Worm (Caenorhabditis elegans) whole organism, L2 larva: Measurements from ENCODE around the gene ncx-7.
A peak's percentile ranks its signal among the peaks of the same experiment; 100 is the strongest.

Experiments used
- C34F6.9 ChIP-seq: fragments of 150-350 bp; optimal IDR thresholded peaks from 2 replicates; lab custom pipeline; 2014; ENCODE audit warnings: missing biosample characterization, missing genetic modification characterization
- F13H6.1 ChIP-seq: sonication (generic microtip); optimal IDR thresholded peaks from 2 replicates; lab custom pipeline; 2016; ENCODE audit warnings: missing genetic modification characterization, missing compliant biosample characterization
- Y55F3AM.14 ChIP-seq: fragments of 200-800 bp; sonication (Bioruptor generic); optimal IDR thresholded peaks from 2 replicates; lab custom pipeline; 2018; ENCODE audit warnings: mild to moderate bottlenecking, missing genetic modification characterization, missing compliant biosample characterization
- ZK546.5 ChIP-seq: sonication (generic microtip); optimal IDR thresholded peaks from 2 replicates; lab custom pipeline; 2017; ENCODE audit warnings: missing biosample characterization, missing genetic modification characterization
- alr-1 ChIP-seq: fragments of 150-350 bp; optimal IDR thresholded peaks from 2 replicates; lab custom pipeline; 2014; ENCODE audit warnings: missing biosample characterization, missing genetic modification characterization
- aly-2 ChIP-seq: fragments of 150-350 bp; optimal IDR thresholded peaks from 2 replicates; lab custom pipeline; 2014; ENCODE audit warnings: missing biosample characterization, missing genetic modification characterization
- ama-1 ChIP-seq: fragments of 150-350 bp; optimal IDR thresholded peaks from 2 replicates; lab custom pipeline; 2018; ENCODE audit warnings: inconsistent platforms
- blmp-1 ChIP-seq: sonication (generic microtip); optimal IDR thresholded peaks from 2 replicates; lab custom pipeline; 2017; ENCODE audit warnings: missing genetic modification characterization, mild to moderate bottlenecking, missing compliant biosample characterization, antibody characterized with exemption, moderate library complexity; ENCODE audit not compliant: insufficient read depth
- ceh-16 ChIP-seq: fragments of 150-350 bp; optimal IDR thresholded peaks from 2 replicates; lab custom pipeline; 2014; ENCODE audit warnings: missing biosample characterization, missing genetic modification characterization
- ceh-82 ChIP-seq: fragments of 150-350 bp; optimal IDR thresholded peaks from 2 replicates; lab custom pipeline; 2014; ENCODE audit warnings: missing biosample characterization, missing genetic modification characterization
- crh-2 ChIP-seq: sonication (generic microtip); optimal IDR thresholded peaks from 2 replicates; lab custom pipeline; 2017; ENCODE audit warnings: missing biosample characterization, missing genetic modification characterization
- egl-27 ChIP-seq: sonication (generic microtip); optimal IDR thresholded peaks from 3 replicates; lab custom pipeline; 2017; ENCODE audit warnings: missing biosample characterization, missing genetic modification reagents, missing genetic modification characterization
- elt-3 ChIP-seq: sonication (generic microtip); optimal IDR thresholded peaks from 2 replicates; lab custom pipeline; 2017; ENCODE audit warnings: missing biosample characterization, missing genetic modification characterization
- fos-1 ChIP-seq: fragments of 150-350 bp; optimal IDR thresholded peaks from 2 replicates; lab custom pipeline; 2014; ENCODE audit warnings: missing biosample characterization, missing genetic modification characterization
- gmeb-1 ChIP-seq: fragments of 150-350 bp; optimal IDR thresholded peaks from 2 replicates; lab custom pipeline; 2014; ENCODE audit warnings: missing biosample characterization, missing genetic modification characterization
- lin-13 ChIP-seq: fragments of 150-350 bp; optimal IDR thresholded peaks from 2 replicates; lab custom pipeline; 2014; ENCODE audit warnings: missing biosample characterization, missing genetic modification reagents, missing genetic modification characterization
- lin-39 ChIP-seq: fragments of 150-350 bp; optimal IDR thresholded peaks from 2 replicates; lab custom pipeline; 2014; ENCODE audit warnings: missing biosample characterization, missing genetic modification reagents, missing genetic modification characterization
- mab-5 ChIP-seq: fragments of 150-350 bp; optimal IDR thresholded peaks from 2 replicates; lab custom pipeline; 2014; ENCODE audit warnings: missing biosample characterization, missing genetic modification characterization
- mbf-1 ChIP-seq: sonication (generic microtip); optimal IDR thresholded peaks from 2 replicates; lab custom pipeline; 2017; ENCODE audit warnings: missing biosample characterization, missing genetic modification characterization
- mdl-1 ChIP-seq, 2 experiments: fragments of 150-350 bp in 1 of 2; sonication (generic microtip) in 1 of 2; optimal IDR thresholded peaks; 2 replicates each; lab custom pipeline; 2017; ENCODE audit warnings: missing biosample characterization in 2 of 2, missing genetic modification characterization in 2 of 2
- nhr-11 ChIP-seq: fragments of 150-350 bp; optimal IDR thresholded peaks from 2 replicates; lab custom pipeline; 2014; ENCODE audit warnings: missing biosample characterization, missing genetic modification characterization
- nhr-12 ChIP-seq: fragments of 150-350 bp; optimal IDR thresholded peaks from 2 replicates; lab custom pipeline; 2014; ENCODE audit warnings: missing biosample characterization, missing genetic modification characterization
- nhr-129 ChIP-seq: fragments of 150-350 bp; optimal IDR thresholded peaks from 2 replicates; lab custom pipeline; 2014; ENCODE audit warnings: missing biosample characterization, missing genetic modification characterization
- nhr-23 ChIP-seq: fragments of 150-350 bp; optimal IDR thresholded peaks from 2 replicates; lab custom pipeline; 2014; ENCODE audit warnings: missing biosample characterization, missing genetic modification reagents, missing genetic modification characterization
- nhr-237 ChIP-seq: fragments of 150-350 bp; optimal IDR thresholded peaks from 2 replicates; lab custom pipeline; 2014; ENCODE audit warnings: missing biosample characterization, missing genetic modification characterization
- nhr-25 ChIP-seq: fragments of 150-350 bp; sonication (generic microtip); optimal IDR thresholded peaks from 3 replicates; lab custom pipeline; 2014; ENCODE audit warnings: missing biosample characterization, missing genetic modification characterization
- nhr-77 ChIP-seq: fragments of 150-350 bp; optimal IDR thresholded peaks from 2 replicates; lab custom pipeline; 2014; ENCODE audit warnings: missing biosample characterization, missing genetic modification characterization
- peb-1 ChIP-seq: fragments of 150-350 bp; optimal IDR thresholded peaks from 2 replicates; lab custom pipeline; 2014; ENCODE audit warnings: missing biosample characterization, missing genetic modification characterization
- sem-4 ChIP-seq: fragments of 150-350 bp; optimal IDR thresholded peaks from 2 replicates; lab custom pipeline; 2014; ENCODE audit warnings: missing biosample characterization, missing genetic modification reagents, missing genetic modification characterization
- sma-9 ChIP-seq, 2 experiments: fragments of 150-350 bp in 1 of 2; sonication (generic microtip) in 1 of 2; optimal IDR thresholded peaks; 2 replicates each; lab custom pipeline; 2014 to 2016; ENCODE audit warnings: missing genetic modification characterization in 2 of 2, mild to moderate bottlenecking in 1 of 2, missing biosample characterization in 1 of 2, missing compliant biosample characterization in 1 of 2, missing genetic modification reagents in 1 of 2, moderate library complexity in 1 of 2
- snpc-4 ChIP-seq: fragments of 150-350 bp; optimal IDR thresholded peaks from 2 replicates; lab custom pipeline; 2014; ENCODE audit warnings: missing biosample characterization, missing genetic modification characterization
- unc-55 ChIP-seq: fragments of 150-350 bp; sonication (generic microtip); optimal IDR thresholded peaks from 3 replicates; lab custom pipeline; 2014; ENCODE audit warnings: missing biosample characterization, missing genetic modification reagents, missing genetic modification characterization
- unc-62 ChIP-seq: fragments of 150-350 bp; optimal IDR thresholded peaks from 2 replicates; lab custom pipeline; 2014; ENCODE audit warnings: missing biosample characterization, missing genetic modification reagents, missing genetic modification characterization
- zag-1 ChIP-seq: fragments of 150-350 bp; optimal IDR thresholded peaks from 2 replicates; lab custom pipeline; 2014; ENCODE audit warnings: missing biosample characterization, missing genetic modification characterization
- ztf-1 ChIP-seq: fragments of 200-800 bp; sonication (Bioruptor generic); conservative IDR thresholded peaks from 2 replicates; pipeline ENCODE4 v1.3.6; 2022; ENCODE audit warnings: missing genetic modification characterization, missing compliant biosample characterization
- ztf-11 ChIP-seq: sonication (generic microtip); optimal IDR thresholded peaks from 2 replicates; lab custom pipeline; 2017; ENCODE audit warnings: missing biosample characterization, missing genetic modification characterization
- ztf-4 ChIP-seq: fragments of 150-350 bp; optimal IDR thresholded peaks from 2 replicates; lab custom pipeline; 2014; ENCODE audit warnings: missing biosample characterization, missing genetic modification characterization

ncx-7 gene

ce11 chrIII:9713862-9714261, 6.2 kb downstream of the ncx-7 start, which contains the start of gene ncx-6:
ncx-6 (minus strand) TSS chrIII:9713949.
- TF ChIP-seq aly-2 (tag; lab: Kevin White, UChicago) (no peak), unc-55 (GFP tag; lab: Kevin White, UChicago) (no peak), alr-1 (no peak), fos-1 (tag; lab: Kevin White, UChicago) (peak; percentile 12), nhr-237 (tag; lab: Kevin White, UChicago) (no peak), ZK546.5 (no peak)

DNA sequence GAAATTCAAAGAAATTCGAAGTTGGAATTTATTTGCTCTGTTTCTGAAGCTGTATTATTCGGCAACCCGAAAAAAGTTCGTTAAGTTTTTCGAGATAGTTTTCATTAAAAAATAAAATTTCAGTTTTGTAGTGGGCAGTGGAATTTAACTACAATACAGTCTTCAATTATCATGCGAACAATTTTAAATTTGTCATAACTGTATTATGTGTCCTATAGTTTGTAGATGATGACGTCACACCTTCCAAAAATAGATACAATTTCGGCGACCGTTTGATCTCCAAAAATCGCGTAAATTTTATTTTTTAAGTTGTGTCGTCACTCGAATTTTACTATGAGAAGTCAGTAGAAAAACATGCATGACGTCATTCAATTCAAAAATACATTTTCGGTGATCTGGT, 6.9 kb downstream of the ncx-7 start:
- TF ChIP-seq ztf-11 (tag; lab: Kevin White, UChicago) (no peak), C34F6.9 (tag; lab: Kevin White, UChicago) (no peak), snpc-4 (tag; lab: Kevin White, UChicago) (no peak)

ce11 chrIII:9711163-9711562, 8.9 kb downstream of the ncx-7 start:
- TF ChIP-seq sem-4 (tag; lab: Kevin White, UChicago) (no peak), ztf-4 (no peak), sma-9 (GFP tag; optimal IDR thresholded peaks at IDR 0.05; lab: Kevin White, UChicago) (no peak), sma-9 (tag; optimal IDR thresholded peaks at IDR 0.05; lab: Kevin White, UChicago) (no peak), aly-2 (tag; lab: Kevin White, UChicago) (no peak), zag-1 (tag; lab: Kevin White, UChicago) (no peak), ztf-11 (tag; lab: Kevin White, UChicago) (no peak), mdl-1 (tag; optimal IDR thresholded peaks at IDR 0.05; lab: Kevin White, UChicago) (no peak), Y55F3AM.14 (no peak), peb-1 (tag; lab: Kevin White, UChicago) (no peak), mab-5 (tag; lab: Kevin White, UChicago) (no peak), C34F6.9 (tag; lab: Kevin White, UChicago) (no peak), mbf-1 (tag; lab: Kevin White, UChicago) (no peak), nhr-77 (tag; lab: Kevin White, UChicago) (no peak), ZK546.5 (no peak), gmeb-1 (tag; lab: Kevin White, UChicago) (no peak), nhr-23 (no peak), elt-3 (tag; lab: Kevin White, UChicago) (no peak), nhr-12 (tag; lab: Kevin White, UChicago) (no peak)

DNA sequence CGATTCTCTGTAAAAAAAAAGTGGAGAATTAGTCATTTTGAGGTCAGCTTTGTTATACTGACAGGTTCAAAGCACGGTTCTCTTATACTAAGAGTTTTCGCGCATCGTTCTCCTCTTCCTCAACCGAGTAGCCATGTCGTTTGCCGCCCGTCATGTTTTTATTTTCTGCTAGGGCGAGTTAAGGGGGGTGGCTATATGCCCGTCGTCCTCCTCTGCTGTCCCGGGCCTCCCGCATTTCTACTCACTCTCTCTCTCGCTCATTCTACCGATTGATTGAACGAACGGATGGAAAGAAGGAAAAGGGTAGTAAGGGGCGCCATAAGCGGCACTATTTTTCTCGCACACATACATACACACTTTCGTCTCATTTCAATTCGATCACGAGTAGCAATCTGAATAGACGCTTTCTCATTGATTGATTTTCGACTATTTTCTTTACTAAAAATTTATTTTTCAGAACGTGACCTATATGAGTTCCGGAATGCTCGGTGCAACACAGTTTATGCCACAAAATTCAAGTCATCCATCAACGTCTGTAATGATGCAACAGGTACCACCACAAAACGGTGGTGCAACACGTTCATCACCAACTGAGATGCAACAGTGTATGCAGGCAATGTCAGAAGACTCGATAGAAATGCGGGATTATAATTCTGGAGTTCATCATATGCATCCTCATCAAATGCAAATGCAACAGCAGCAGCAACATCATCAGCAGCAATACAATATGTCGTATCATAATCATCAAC, 14.8 kb downstream of the ncx-7 start:
- TF ChIP-seq mdl-1 (tag; optimal IDR thresholded peaks at IDR 0.05; lab: Kevin White, UChicago): no peak
- peak; percentile 4 for TF ChIP-seq C34F6.9 (tag; lab: Kevin White, UChicago)

ce11 chrIII:9704606-9704938, 15.5 kb downstream of the ncx-7 start:
- TF ChIP-seq peb-1 (tag; lab: Kevin White, UChicago): no peak
- TF ChIP-seq sma-9 (GFP tag; optimal IDR thresholded peaks at IDR 0.05; lab: Kevin White, UChicago): peak; percentile 9
- no peak for TF ChIP-seq sma-9 (tag; optimal IDR thresholded peaks at IDR 0.05; lab: Kevin White, UChicago)
- TF ChIP-seq unc-55 (GFP tag; lab: Kevin White, UChicago): peak; percentile 28
- TF ChIP-seq gmeb-1 (tag; lab: Kevin White, UChicago): no peak

DNA sequence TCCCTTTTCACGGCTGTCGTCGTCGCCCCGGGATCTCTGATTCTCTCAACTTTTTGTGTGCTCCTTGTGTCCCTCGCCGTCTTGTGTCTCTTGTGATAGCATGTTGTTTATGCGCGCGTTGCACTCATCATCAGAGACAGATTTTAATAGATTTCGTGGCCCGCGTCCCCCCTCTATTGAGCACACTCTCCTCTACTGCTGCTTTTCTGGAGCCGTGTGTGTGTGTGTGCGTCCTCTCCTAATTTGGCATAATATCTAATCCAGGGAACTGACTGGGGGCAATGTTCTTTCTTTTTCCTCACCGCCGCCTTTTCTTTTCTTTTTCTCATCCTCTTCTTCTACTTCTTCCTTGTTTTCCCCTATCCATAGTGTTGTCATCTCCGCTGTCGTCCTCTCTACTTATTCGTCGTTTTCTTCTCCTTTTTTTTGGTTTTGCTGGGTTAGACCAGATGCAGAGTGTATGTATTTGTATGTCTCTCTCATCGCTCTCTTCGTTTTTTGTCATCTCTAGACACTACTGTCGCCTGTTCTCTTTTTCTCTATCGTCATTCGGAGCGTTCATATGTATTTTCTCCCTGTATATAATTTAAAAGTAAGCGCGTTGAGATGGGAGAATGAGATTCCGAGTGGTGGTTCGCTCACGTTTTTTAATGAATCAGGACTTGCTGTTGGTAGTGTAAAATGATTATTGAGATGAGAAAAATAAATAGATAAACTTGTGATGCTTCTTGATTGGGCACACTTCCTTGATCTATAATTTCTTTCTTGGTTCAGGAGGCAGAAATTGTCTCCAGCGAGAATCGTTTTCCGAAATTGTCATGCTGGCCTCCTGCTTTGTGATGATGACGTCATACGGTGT, 16.1 kb downstream of the ncx-7 start:
- TF ChIP-seq mdl-1 (tag; optimal IDR thresholded peaks at IDR 0.05; lab: Kevin White, UChicago): peak in 1 of 2 experiments; percentile 27
- TF ChIP-seq blmp-1: no peak
- TF ChIP-seq mbf-1 (tag; lab: Kevin White, UChicago): no peak
- no peak for TF ChIP-seq nhr-237 (tag; lab: Kevin White, UChicago)
- peak; percentile 43 for TF ChIP-seq nhr-129 (tag; lab: Kevin White, UChicago)
- TF ChIP-seq egl-27 (tag; lab: Kevin White, UChicago): peak; percentile 11
- TF ChIP-seq fos-1 (tag; lab: Kevin White, UChicago): peak; percentile 10
- TF ChIP-seq ceh-82 (tag; lab: Kevin White, UChicago): no peak
- no peak for TF ChIP-seq ceh-16
- TF ChIP-seq nhr-25 (tag; lab: Kevin White, UChicago): peak; percentile 30
- no peak for TF ChIP-seq nhr-77 (tag; lab: Kevin White, UChicago)
- no peak for TF ChIP-seq ztf-4
- TF ChIP-seq zag-1 (tag; lab: Kevin White, UChicago): peak; percentile 74
- peak; percentile 54 for TF ChIP-seq C34F6.9 (tag; lab: Kevin White, UChicago)
- TF ChIP-seq mab-5 (tag; lab: Kevin White, UChicago): peak; percentile 66
- no peak for TF ChIP-seq nhr-11 (tag; lab: Kevin White, UChicago)
- no peak for TF ChIP-seq ztf-1 (GFP tag; lab: Robert Waterston, UW)
- TF ChIP-seq sma-9 (GFP tag; optimal IDR thresholded peaks at IDR 0.05; lab: Kevin White, UChicago): peak; percentile 58
- no peak for TF ChIP-seq sma-9 (tag; optimal IDR thresholded peaks at IDR 0.05; lab: Kevin White, UChicago)
- peak; percentile 63 for TF ChIP-seq Y55F3AM.14
- peak; percentile 74 for TF ChIP-seq F13H6.1
- TF ChIP-seq ama-1: peak; percentile 0
- TF ChIP-seq lin-39 (tag; lab: Kevin White, UChicago): no peak
- no peak for TF ChIP-seq unc-62 (GFP tag; lab: Kevin White, UChicago)
- peak; percentile 47 for TF ChIP-seq crh-2
- TF ChIP-seq lin-13: no peak
